Worm (Caenorhabditis elegans) whole organism, L1 larva: ENCODE data around the gene sre-52.

Source experiments
- C04F5.9 ChIP-seq: sonication (generic microtip); optimal IDR thresholded peaks from 2 replicates; lab custom pipeline; 2016; ENCODE audit warnings: missing genetic modification characterization, missing compliant biosample characterization
- C16A3.4 ChIP-seq: fragments of 150-350 bp; optimal IDR thresholded peaks from 2 replicates; lab custom pipeline; 2014; ENCODE audit warnings: missing biosample characterization, missing genetic modification characterization
- Y116A8C.19 ChIP-seq: sonication (generic microtip); optimal IDR thresholded peaks from 2 replicates; lab custom pipeline; 2016; ENCODE audit warnings: missing compliant biosample characterization, missing genetic modification characterization, borderline replicate concordance
- aha-1 ChIP-seq: fragments of 150-350 bp; optimal IDR thresholded peaks from 2 replicates; lab custom pipeline; 2014; ENCODE audit warnings: missing biosample characterization, missing genetic modification characterization
- alr-1 ChIP-seq: fragments of 200-800 bp; sonication (Bioruptor generic); optimal IDR thresholded peaks from 2 replicates; lab custom pipeline; 2018; ENCODE audit warnings: borderline replicate concordance, mild to moderate bottlenecking, missing genetic modification characterization, missing compliant biosample characterization
- aly-2 ChIP-seq: fragments of 150-350 bp; optimal IDR thresholded peaks from 2 replicates; lab custom pipeline; 2014; ENCODE audit warnings: missing biosample characterization, missing genetic modification characterization
- ama-1 ChIP-seq: fragments of 150-350 bp; optimal IDR thresholded peaks from 2 replicates; lab custom pipeline; 2014
- blmp-1 ChIP-seq: fragments of 150-350 bp; optimal IDR thresholded peaks from 2 replicates; lab custom pipeline; 2014; ENCODE audit warnings: missing biosample characterization, missing genetic modification characterization
- ceh-63 ChIP-seq: fragments of 200-800 bp; sonication (Bioruptor generic); optimal IDR thresholded peaks from 2 replicates; lab custom pipeline; 2018; ENCODE audit warnings: mild to moderate bottlenecking, missing genetic modification characterization, missing compliant biosample characterization
- ceh-8 ChIP-seq: fragments of 200-800 bp; sonication (Bioruptor generic); optimal IDR thresholded peaks from 2 replicates; lab custom pipeline; 2018; ENCODE audit warnings: mild to moderate bottlenecking, missing genetic modification characterization, moderate library complexity, missing compliant biosample characterization
- ceh-82 ChIP-seq, 3 experiments: fragments of 150-350 bp in 1 of 3; sonication (generic microtip) in 2 of 3; optimal IDR thresholded peaks; 2 replicates each; lab custom pipeline; 2014 to 2017; ENCODE audit warnings: missing biosample characterization in 3 of 3, missing genetic modification characterization in 3 of 3
- ceh-90 ChIP-seq: sonication (generic microtip); optimal IDR thresholded peaks from 2 replicates; lab custom pipeline; 2016; ENCODE audit warnings: missing genetic modification characterization, missing compliant biosample characterization
- dpl-1 ChIP-seq, 3 experiments: fragments of 150-350 bp in 2 of 3; sonication (generic microtip) in 1 of 3; optimal IDR thresholded peaks; 2 replicates each; lab custom pipeline; 2014 to 2017; ENCODE audit warnings: missing biosample characterization in 3 of 3, missing genetic modification characterization in 3 of 3, missing genetic modification reagents in 3 of 3
- efl-1 ChIP-seq, 4 experiments: fragments of 150-350 bp; optimal IDR thresholded peaks in 3 of 4; peaks in 1 of 4; 1 replicate in 1 of 4; 2 replicates in 3 of 4; lab custom pipeline; 2014; ENCODE audit warnings: missing biosample characterization in 2 of 4, missing genetic modification characterization in 2 of 4, missing genetic modification reagents in 2 of 4
- efl-3 ChIP-seq: fragments of 200-800 bp; sonication (Bioruptor generic); optimal IDR thresholded peaks from 2 replicates; lab custom pipeline; 2018; ENCODE audit warnings: mild to moderate bottlenecking, missing genetic modification characterization, missing compliant biosample characterization
- egl-13 ChIP-seq: sonication (generic microtip); optimal IDR thresholded peaks from 2 replicates; lab custom pipeline; 2016; ENCODE audit warnings: missing genotype, missing genetic modification reagents, missing genetic modification characterization, missing compliant biosample characterization
- egl-27 ChIP-seq, 2 experiments: fragments of 150-350 bp in 1 of 2; sonication (generic microtip); optimal IDR thresholded peaks; 3 replicates each; lab custom pipeline; 2017 to 2018; ENCODE audit warnings: missing biosample characterization in 2 of 2, missing genetic modification characterization in 2 of 2, missing genetic modification reagents in 2 of 2
- fkh-8 ChIP-seq: sonication (generic microtip); optimal IDR thresholded peaks from 2 replicates; lab custom pipeline; 2016; ENCODE audit warnings: mild to moderate bottlenecking, missing genetic modification characterization, missing compliant biosample characterization
- fos-1 ChIP-seq: fragments of 150-350 bp; optimal IDR thresholded peaks from 2 replicates; lab custom pipeline; 2014; ENCODE audit warnings: missing biosample characterization, missing genetic modification characterization
- grh-1 ChIP-seq: fragments of 200-800 bp; sonication (Bioruptor generic); IDR thresholded peaks from 2 replicates; pipeline ENCODE4 v1.3.6; 2022; ENCODE audit warnings: missing genetic modification reagents, missing genetic modification characterization, missing compliant biosample characterization
- isw-1 ChIP-seq: fragments of 200-800 bp; sonication (Bioruptor generic); IDR thresholded peaks from 2 replicates; pipeline ENCODE4 v1.3.6; 2022; ENCODE audit warnings: missing genetic modification characterization, missing compliant biosample characterization
- jun-1 ChIP-seq: fragments of 150-350 bp; optimal IDR thresholded peaks from 2 replicates; lab custom pipeline; 2014; ENCODE audit warnings: missing biosample characterization, missing genetic modification reagents, missing genetic modification characterization
- lin-13 ChIP-seq: fragments of 150-350 bp; optimal IDR thresholded peaks from 2 replicates; lab custom pipeline; 2014; ENCODE audit warnings: missing biosample characterization, missing genetic modification reagents, missing genetic modification characterization
- lin-14 ChIP-seq: fragments of 200-800 bp; sonication (Bioruptor generic); optimal IDR thresholded peaks from 2 replicates; lab custom pipeline; 2018; ENCODE audit warnings: mild to moderate bottlenecking, missing genetic modification characterization, moderate library complexity, missing compliant biosample characterization
- lin-35 ChIP-seq, 2 experiments: fragments of 150-350 bp; optimal IDR thresholded peaks; 2 replicates each; lab custom pipeline; 2014; ENCODE audit warnings: missing biosample characterization in 2 of 2, missing genetic modification characterization in 2 of 2, missing genetic modification reagents in 2 of 2
- lin-39 ChIP-seq: fragments of 150-350 bp; optimal IDR thresholded peaks from 2 replicates; lab custom pipeline; 2014; ENCODE audit warnings: missing biosample characterization, missing genetic modification reagents, missing genetic modification characterization
- mdl-1 ChIP-seq, 2 experiments: fragments of 150-350 bp; optimal IDR thresholded peaks; 2 replicates each; lab custom pipeline; 2014 to 2017; ENCODE audit warnings: missing biosample characterization in 2 of 2, missing genetic modification characterization in 2 of 2, inconsistent platforms in 1 of 2
- nhr-11 ChIP-seq: fragments of 150-350 bp; optimal IDR thresholded peaks from 2 replicates; lab custom pipeline; 2014; ENCODE audit warnings: missing biosample characterization, missing genetic modification characterization
- nhr-12 ChIP-seq: sonication (generic microtip); optimal IDR thresholded peaks from 2 replicates; lab custom pipeline; 2017; ENCODE audit warnings: missing biosample characterization, missing genetic modification characterization
- nhr-19 ChIP-seq: fragments of 200-800 bp; sonication (Bioruptor generic); conservative IDR thresholded peaks from 2 replicates; pipeline ENCODE4 v1.3.6; 2022; ENCODE audit warnings: missing genetic modification characterization, missing compliant biosample characterization
- nhr-28 ChIP-seq: fragments of 150-350 bp; optimal IDR thresholded peaks from 2 replicates; lab custom pipeline; 2014; ENCODE audit warnings: missing biosample characterization, missing genetic modification characterization
- nhr-47 ChIP-seq: sonication (generic microtip); optimal IDR thresholded peaks from 2 replicates; lab custom pipeline; 2016; ENCODE audit warnings: mild to moderate bottlenecking, missing genetic modification characterization, moderate library complexity, missing compliant biosample characterization
- nhr-71 ChIP-seq: sonication (generic microtip); optimal IDR thresholded peaks from 2 replicates; lab custom pipeline; 2016; ENCODE audit warnings: mild to moderate bottlenecking, missing genetic modification characterization, moderate library complexity, missing compliant biosample characterization
- nhr-76 ChIP-seq: sonication (generic microtip); optimal IDR thresholded peaks from 2 replicates; lab custom pipeline; 2017; ENCODE audit warnings: missing biosample characterization, missing genetic modification characterization
- nhr-85 ChIP-seq: sonication (generic microtip); peaks from one replicate; lab custom pipeline; 2016; ENCODE audit warnings: missing genetic modification characterization, inconsistent platforms, missing compliant biosample characterization
- pqm-1 ChIP-seq: sonication (generic microtip); optimal IDR thresholded peaks from 3 replicates; lab custom pipeline; 2017; ENCODE audit warnings: missing biosample characterization, missing genetic modification characterization
- sup-37 ChIP-seq: fragments of 200-800 bp; sonication (Bioruptor generic); optimal IDR thresholded peaks from 2 replicates; lab custom pipeline; 2018; ENCODE audit warnings: mild to moderate bottlenecking, missing genetic modification characterization, missing compliant biosample characterization
- tbx-2 ChIP-seq: sonication (generic microtip); optimal IDR thresholded peaks from 2 replicates; lab custom pipeline; 2016; ENCODE audit warnings: missing genetic modification characterization, missing compliant biosample characterization
- tlp-1 ChIP-seq: fragments of 150-350 bp; optimal IDR thresholded peaks from 2 replicates; lab custom pipeline; 2014; ENCODE audit warnings: missing biosample characterization, missing genetic modification characterization
- unc-30 ChIP-seq: sonication (generic microtip); optimal IDR thresholded peaks from 2 replicates; lab custom pipeline; 2017; ENCODE audit warnings: missing biosample characterization, missing genetic modification characterization
- xbp-1 ChIP-seq: sonication (generic microtip); optimal IDR thresholded peaks from 2 replicates; lab custom pipeline; 2016; ENCODE audit warnings: missing genetic modification characterization, missing compliant biosample characterization

sre-52 gene

ce11 chrII:12353816-12354215 lies 18.3 kb downstream of the sre-52 start (continued):
- no peak for TF ChIP-seq ceh-82 (tag; optimal IDR thresholded peaks at IDR 0.05; lab: Kevin White, UChicago)
- TF ChIP-seq tbx-2: no peak
- TF ChIP-seq Y116A8C.19: no peak
- no peak for TF ChIP-seq jun-1 (tag; lab: Kevin White, UChicago)
- TF ChIP-seq C04F5.9 (tag; lab: Kevin White, UChicago): no peak
- no peak for TF ChIP-seq blmp-1 (tag; lab: Kevin White, UChicago)
- no peak for TF ChIP-seq tlp-1 (tag; lab: Kevin White, UChicago)
- TF ChIP-seq efl-1 (optimal IDR thresholded peaks at IDR 0.05; lab: Kevin White, UChicago): no peak
- peak in 1 of 2 experiments; percentile 56 for TF ChIP-seq efl-1 (GFP tag; optimal IDR thresholded peaks at IDR 0.05 in 1 of 2; lab: Kevin White, UChicago)
- no peak for TF ChIP-seq C16A3.4 (tag; lab: Kevin White, UChicago)
- TF ChIP-seq lin-13: no peak
- TF ChIP-seq mdl-1 (tag; optimal IDR thresholded peaks at IDR 0.05; lab: Kevin White, UChicago): peak in 1 of 2 experiments; percentile 14
- no peak for TF ChIP-seq nhr-76
- TF ChIP-seq fos-1 (tag; lab: Kevin White, UChicago): no peak
- no peak for TF ChIP-seq nhr-11 (tag; lab: Kevin White, UChicago)
- no peak for TF ChIP-seq nhr-19 (GFP tag; lab: Robert Waterston, UW)
- TF ChIP-seq egl-27 (tag; optimal IDR thresholded peaks at IDR 0.05; lab: Kevin White, UChicago): no peak
- no peak for TF ChIP-seq egl-13 (tag; lab: Kevin White, UChicago)
- no peak for TF ChIP-seq ceh-63 (GFP tag; lab: Kevin White, UChicago)
- no peak for TF ChIP-seq nhr-47 (tag; lab: Kevin White, UChicago)
- no peak for TF ChIP-seq nhr-85 (tag; lab: Kevin White, UChicago)
- no peak for TF ChIP-seq efl-3 (GFP tag; lab: Kevin White, UChicago)
- no peak for TF ChIP-seq pqm-1 (tag; lab: Kevin White, UChicago)
- no peak for TF ChIP-seq alr-1 (tag; lab: Kevin White, UChicago)
- no peak for TF ChIP-seq nhr-28
- TF ChIP-seq nhr-12: no peak
- no peak for TF ChIP-seq xbp-1 (tag; lab: Kevin White, UChicago)
- no peak for TF ChIP-seq sup-37 (GFP tag; lab: Kevin White, UChicago)
- TF ChIP-seq unc-30 (tag; lab: Kevin White, UChicago): no peak
- TF ChIP-seq nhr-71 (tag; lab: Kevin White, UChicago): peak; percentile 24
- no peak for TF ChIP-seq lin-39 (tag; lab: Kevin White, UChicago)
- no peak for TF ChIP-seq ceh-90 (tag; lab: Kevin White, UChicago)
- no peak for TF ChIP-seq fkh-8 (tag; lab: Kevin White, UChicago)
- TF ChIP-seq ceh-8 (GFP tag; lab: Kevin White, UChicago): no peak

ce11 chrII:12362262-12362661 lies 26.7 kb downstream of the sre-52 start:
- TF ChIP-seq grh-1 (GFP tag; lab: Robert Waterston, UW) (no peak), isw-1 (GFP tag; lab: Robert Waterston, UW) (no peak), ceh-90 (tag; lab: Kevin White, UChicago) (no peak), aly-2 (tag; lab: Kevin White, UChicago) (no peak), efl-3 (GFP tag; lab: Kevin White, UChicago) (no peak), lin-35 (GFP tag; optimal IDR thresholded peaks at IDR 0.05; lab: Kevin White, UChicago) (no peak), aha-1 (tag; lab: Kevin White, UChicago) (no peak), ama-1 (lab: Kevin White, UChicago) (no peak), dpl-1 (GFP tag; optimal IDR thresholded peaks at IDR 0.05; lab: Kevin White, UChicago) (no peak), tlp-1 (tag; lab: Kevin White, UChicago) (no peak), ceh-63 (GFP tag; lab: Kevin White, UChicago) (no peak)
- TF ChIP-seq, all 84 proteins: peak for 0

- TF ChIP-seq C16A3.4 (tag; lab: Kevin White, UChicago) (no peak), pqm-1 (tag; lab: Kevin White, UChicago) (no peak), lin-14 (GFP tag; lab: Kevin White, UChicago) (peak; percentile 57)
- TF ChIP-seq, all 84 proteins: peak for 1
Observed at ce11 chrII:12369202-12369601, 33.7 kb downstream of the sre-52 start.
